Fruit fly (Drosophila melanogaster) whole organism, embryonic: Measurements from ENCODE around the gene GCC88.

Experiments used
- Adf1 ChIP-seq: fragments of 200-800 bp; sonication (Bioruptor generic); IDR thresholded peaks from 2 replicates; pipeline ENCODE4 v1.3.6; 2022; ENCODE audit warnings: missing biosample characterization, missing genetic modification characterization
- Atf-2 ChIP-seq: fragments of 200-800 bp; sonication (Bioruptor generic); optimal IDR thresholded peaks from 2 replicates; lab custom pipeline; 2016; ENCODE audit warnings: missing biosample characterization, missing genetic modification characterization
- CG12071 ChIP-seq: fragments of 200-800 bp; sonication (Bioruptor generic); optimal IDR thresholded peaks from 3 replicates; lab custom pipeline; 2018; ENCODE audit warnings: missing biosample characterization, mild to moderate bottlenecking, missing genetic modification characterization
- CG12744 ChIP-seq: fragments of 200-800 bp; sonication (Bioruptor generic); optimal IDR thresholded peaks from 2 replicates; lab custom pipeline; 2016; ENCODE audit warnings: missing biosample characterization, missing genetic modification characterization
- CG13624 ChIP-seq: fragments of 200-800 bp; sonication (Bioruptor generic); optimal IDR thresholded peaks from 2 replicates; lab custom pipeline; 2016; ENCODE audit warnings: missing biosample characterization, missing genetic modification characterization
- CG14860 ChIP-seq: fragments of 200-800 bp; sonication (Bioruptor generic); IDR thresholded peaks from 3 replicates; pipeline ENCODE4 v1.3.6; 2022; ENCODE audit warnings: missing biosample characterization, missing genetic modification characterization; ENCODE audit not compliant: partially characterized antibody
- CG1602 ChIP-seq: fragments of 200-800 bp; sonication (Bioruptor generic); optimal IDR thresholded peaks from 3 replicates; lab custom pipeline; 2016; ENCODE audit warnings: missing biosample characterization, missing genetic modification characterization
- CG1647 ChIP-seq: fragments of 200-800 bp; sonication (Bioruptor generic); optimal IDR thresholded peaks from 3 replicates; lab custom pipeline; 2016; ENCODE audit warnings: missing biosample characterization, missing genetic modification characterization
- CG17802 ChIP-seq: fragments of 200-800 bp; sonication (Bioruptor generic); optimal IDR thresholded peaks from 2 replicates; lab custom pipeline; 2018; ENCODE audit warnings: missing biosample characterization, mild to moderate bottlenecking, missing genetic modification characterization, moderate library complexity
- CG1832 ChIP-seq: fragments of 200-800 bp; sonication (Bioruptor generic); optimal IDR thresholded peaks from 2 replicates; lab custom pipeline; 2017; ENCODE audit warnings: missing biosample characterization, mild to moderate bottlenecking, missing genetic modification characterization, inconsistent platforms
- CG30431 ChIP-seq: fragments of 200-800 bp; sonication (Bioruptor generic); optimal IDR thresholded peaks from 2 replicates; lab custom pipeline; 2017; ENCODE audit warnings: missing biosample characterization, missing genetic modification characterization
- CG31388 ChIP-seq: fragments of 200-800 bp; sonication (Bioruptor generic); optimal IDR thresholded peaks from 2 replicates; lab custom pipeline; 2016; ENCODE audit warnings: missing biosample characterization, missing genetic modification characterization
- CG4820 ChIP-seq: fragments of 200-800 bp; sonication (Bioruptor generic); optimal IDR thresholded peaks from 3 replicates; lab custom pipeline; 2016; ENCODE audit warnings: missing biosample characterization, missing genetic modification characterization
- CG5180 ChIP-seq: fragments of 200-800 bp; sonication (Bioruptor generic); optimal IDR thresholded peaks from 3 replicates; lab custom pipeline; 2017; ENCODE audit warnings: missing biosample characterization, missing genetic modification characterization, mild to moderate bottlenecking, moderate library complexity, missing genetic modification reagents
- CG7839 ChIP-seq: fragments of 200-800 bp; sonication (Bioruptor generic); optimal IDR thresholded peaks from 3 replicates; lab custom pipeline; 2018; ENCODE audit warnings: missing biosample characterization, mild to moderate bottlenecking, missing genetic modification characterization, moderate library complexity
- CG8290 ChIP-seq, 3 experiments: fragments of 200-800 bp; sonication (Bioruptor generic); optimal IDR thresholded peaks; 2 replicates each; lab custom pipeline; 2016 to 2019; ENCODE audit warnings: missing biosample characterization in 3 of 3, missing genetic modification characterization in 3 of 3, mild to moderate bottlenecking in 2 of 3, moderate library complexity in 1 of 3
- E2f1 ChIP-seq: fragments of 200-800 bp; sonication (Bioruptor generic); IDR thresholded peaks from 2 replicates; pipeline ENCODE4 v1.3.6; 2022; ENCODE audit warnings: missing biosample characterization, missing genetic modification characterization
- Mad ChIP-seq: fragments of 200-800 bp; sonication (Bioruptor generic); optimal IDR thresholded peaks from 2 replicates; lab custom pipeline; 2016; ENCODE audit warnings: missing biosample characterization, missing genetic modification characterization
- Neu2 ChIP-seq: fragments of 200-800 bp; sonication (Bioruptor generic); optimal IDR thresholded peaks from 3 replicates; lab custom pipeline; 2016; ENCODE audit warnings: missing biosample characterization, missing genetic modification characterization, borderline replicate concordance
- Nf-YA ChIP-seq: fragments of 200-800 bp; sonication (Bioruptor generic); IDR thresholded peaks from 2 replicates; pipeline ENCODE4 v1.3.6; 2022; ENCODE audit warnings: missing biosample characterization, missing genetic modification characterization
- PHDP ChIP-seq: fragments of 200-800 bp; sonication (Bioruptor generic); optimal IDR thresholded peaks from 3 replicates; lab custom pipeline; 2018; ENCODE audit warnings: missing biosample characterization, mild to moderate bottlenecking, missing genetic modification characterization, moderate library complexity
- Rx ChIP-seq: fragments of 200-800 bp; sonication (Bioruptor generic); IDR thresholded peaks from 2 replicates; pipeline ENCODE4 v1.3.6; 2022; ENCODE audit warnings: missing biosample characterization, missing genetic modification characterization
- Sox102F ChIP-seq: fragments of 200-800 bp; sonication (Bioruptor generic); optimal IDR thresholded peaks from 2 replicates; lab custom pipeline; 2018; ENCODE audit warnings: missing biosample characterization, mild to moderate bottlenecking, missing genetic modification characterization, moderate library complexity
- Spps ChIP-seq: fragments of 200-800 bp; sonication (Bioruptor generic); optimal IDR thresholded peaks from 2 replicates; lab custom pipeline; 2018; ENCODE audit warnings: missing biosample characterization, mild to moderate bottlenecking, missing genetic modification characterization
- Ssrp ChIP-seq: fragments of 200-800 bp; sonication (Bioruptor generic); optimal IDR thresholded peaks from 2 replicates; lab custom pipeline; 2018; ENCODE audit warnings: missing biosample characterization, mild to moderate bottlenecking, missing genetic modification characterization, moderate library complexity
- Vsx1 ChIP-seq: fragments of 200-800 bp; sonication (Bioruptor generic); optimal IDR thresholded peaks from 2 replicates; lab custom pipeline; 2017; ENCODE audit warnings: missing biosample characterization, mild to moderate bottlenecking, missing genetic modification characterization, missing genetic modification reagents
- Xbp1 ChIP-seq: fragments of 200-800 bp; sonication (Bioruptor generic); optimal IDR thresholded peaks from 3 replicates; lab custom pipeline; 2016; ENCODE audit warnings: missing biosample characterization, mild to moderate bottlenecking, missing genetic modification characterization
- ap ChIP-seq: fragments of 200-800 bp; sonication (Bioruptor generic); IDR thresholded peaks from 2 replicates; pipeline ENCODE4 v1.3.6; 2022; ENCODE audit warnings: missing biosample characterization, missing genetic modification characterization
- bowl ChIP-seq: fragments of 200-800 bp; sonication (Bioruptor generic); IDR thresholded peaks from 2 replicates; pipeline ENCODE4 v1.3.6; 2022; ENCODE audit warnings: missing biosample characterization, missing genetic modification characterization
- cad ChIP-seq: fragments of >200 bp; optimal IDR thresholded peaks from 2 replicates; lab custom pipeline; 2017; ENCODE audit warnings: missing biosample characterization, missing genetic modification characterization
- cas ChIP-seq: fragments of 200-800 bp; sonication (Bioruptor generic); IDR thresholded peaks from 2 replicates; pipeline ENCODE4 v1.3.6; 2022; ENCODE audit warnings: missing biosample characterization, missing genetic modification characterization
- chm ChIP-seq: fragments of 200-800 bp; sonication (Bioruptor generic); IDR thresholded peaks from 2 replicates; pipeline ENCODE4 v1.3.6; 2022; ENCODE audit warnings: missing biosample characterization, missing genetic modification characterization
- dysf ChIP-seq: fragments of 200-800 bp; sonication (Bioruptor generic); IDR thresholded peaks from 3 replicates; pipeline ENCODE4 v1.3.6; 2022; ENCODE audit warnings: missing biosample characterization, missing genetic modification characterization
- gt ChIP-seq: fragments of 200-800 bp; sonication (Bioruptor generic); IDR thresholded peaks from 2 replicates; pipeline ENCODE4 v1.3.6; 2022; ENCODE audit warnings: missing biosample characterization, missing genetic modification characterization
- ken ChIP-seq: fragments of 200-800 bp; sonication (Bioruptor generic); IDR thresholded peaks from 3 replicates; pipeline ENCODE4 v1.3.6; 2022; ENCODE audit warnings: missing biosample characterization, missing genetic modification characterization
- lbe ChIP-seq: fragments of 200-800 bp; sonication (Bioruptor generic); optimal IDR thresholded peaks from 2 replicates; lab custom pipeline; 2016; ENCODE audit warnings: missing biosample characterization, mild to moderate bottlenecking, missing genetic modification characterization
- lola ChIP-seq, 3 experiments: fragments of >200 bp in 2 of 3; fragments of 200-800 bp in 1 of 3; sonication (Bioruptor generic) in 1 of 3; optimal IDR thresholded peaks; 2 replicates each; lab custom pipeline; 2017 to 2019; ENCODE audit warnings: missing biosample characterization in 3 of 3, missing genetic modification characterization in 3 of 3, mild to moderate bottlenecking in 1 of 3, moderate library complexity in 1 of 3
- luna ChIP-seq: fragments of 200-800 bp; sonication (Bioruptor generic); optimal IDR thresholded peaks from 2 replicates; lab custom pipeline; 2016; ENCODE audit warnings: missing biosample characterization, missing genetic modification characterization
- nau ChIP-seq: fragments of 200-800 bp; sonication (Bioruptor generic); optimal IDR thresholded peaks from 3 replicates; lab custom pipeline; 2017; ENCODE audit warnings: missing biosample characterization, mild to moderate bottlenecking, missing genetic modification characterization, missing genetic modification reagents
- nom ChIP-seq: fragments of 200-800 bp; sonication (Bioruptor generic); optimal IDR thresholded peaks from 2 replicates; lab custom pipeline; 2017; ENCODE audit warnings: missing biosample characterization, missing genetic modification characterization, mild to moderate bottlenecking, moderate library complexity, missing genetic modification reagents
- pan ChIP-seq, 4 experiments: fragments of >200 bp in 3 of 4; fragments of 200-800 bp in 1 of 4; sonication (Bioruptor generic) in 1 of 4; optimal IDR thresholded peaks in 3 of 4; IDR thresholded peaks in 1 of 4; 2 replicates each; pipeline versions ENCODE4 v1.3.6 to Lab custom; 2017 to 2022; ENCODE audit warnings: missing biosample characterization in 2 of 4, missing genetic modification characterization in 2 of 4, mixed read lengths in 1 of 4
- pita ChIP-seq: fragments of 200-800 bp; sonication (Bioruptor generic); optimal IDR thresholded peaks from 2 replicates; lab custom pipeline; 2017; ENCODE audit warnings: missing biosample characterization, mild to moderate bottlenecking, missing genetic modification characterization
- pros ChIP-seq: fragments of 200-800 bp; sonication (Bioruptor generic); optimal IDR thresholded peaks from 3 replicates; lab custom pipeline; 2019; ENCODE audit warnings: missing biosample characterization, mild to moderate bottlenecking, missing genetic modification characterization, moderate library complexity
- so ChIP-seq: fragments of 200-800 bp; sonication (Bioruptor generic); IDR thresholded peaks from 3 replicates; pipeline ENCODE4 v1.3.6; 2022; ENCODE audit warnings: missing biosample characterization, missing genetic modification characterization
- sob ChIP-seq: fragments of 200-800 bp; sonication (Bioruptor generic); IDR thresholded peaks from 2 replicates; pipeline ENCODE4 v1.3.6; 2022; ENCODE audit warnings: missing biosample characterization, missing genetic modification characterization
- usp ChIP-seq: fragments of >200 bp; optimal IDR thresholded peaks from 2 replicates; lab custom pipeline; 2017; ENCODE audit warnings: missing biosample characterization, missing genetic modification characterization
- zfh2 ChIP-seq: fragments of 200-800 bp; sonication (Bioruptor generic); optimal IDR thresholded peaks from 2 replicates; lab custom pipeline; 2016; ENCODE audit warnings: missing biosample characterization, missing genetic modification characterization

The GCC88 gene

dm6 chr3R:11211291-11212061 lies 18.9 kb downstream of the GCC88 start (continued):
- TF ChIP-seq cad (no peak), CG14860 (GFP tag; lab: Robert Waterston, UW) (no peak), luna (GFP tag; lab: Kevin White, UChicago) (peak; percentile 42), ken (peak; percentile 78), pan (optimal IDR thresholded peaks at IDR 0.05; lab: Kevin White, UChicago) (no peak), pan (GFP tag; optimal IDR thresholded peaks at IDR 0.05 in 1 of 2, IDR thresholded peaks at IDR 0.05 in 1 of 2) (peak in 1 of 2 experiments; percentile 75), gt (GFP tag; lab: Robert Waterston, UW) (peak; percentile 33; the same call in 1 of the 2 replicates), ap (GFP tag; lab: Robert Waterston, UW) (peak; percentile 39; the same call in 1 of the 2 replicates), CG4820 (GFP tag; lab: Kevin White, UChicago) (peak; percentile 83), zfh2 (GFP tag; lab: Kevin White, UChicago) (peak; percentile 81), Sox102F (GFP tag; lab: Kevin White, UChicago) (peak; percentile 75), CG8290 (GFP tag; optimal IDR thresholded peaks at IDR 0.05; lab: Kevin White, UChicago) (peak; percentile 62), CG8290 (tag; optimal IDR thresholded peaks at IDR 0.05; lab: Kevin White, UChicago) (peak in 1 of 2 experiments; percentile 81), CG17802 (tag; lab: Kevin White, UChicago) (peak; percentile 38), CG1602 (peak; percentile 23), nau (GFP tag; lab: Kevin White, UChicago) (peak; percentile 12), Ssrp (tag; lab: Kevin White, UChicago) (peak; percentile 62), chm (GFP tag; lab: Robert Waterston, UW) (peak; percentile 44; the same call in 1 of the 2 replicates), lola (GFP tag; optimal IDR thresholded peaks at IDR 0.05; lab: Kevin White, UChicago) (peak in 1 of 3 experiments; percentile 49), cas (GFP tag; lab: Robert Waterston, UW) (peak; percentile 44; the same call in 1 of the 2 replicates), CG30431 (peak; percentile 32), pros (GFP tag; lab: Kevin White, UChicago) (peak; percentile 34), nom (GFP tag; lab: Kevin White, UChicago) (peak; percentile 1), CG12071 (GFP tag; lab: Kevin White, UChicago) (peak; percentile 58), CG7839 (tag; lab: Kevin White, UChicago) (peak; percentile 75), CG5180 (GFP tag; lab: Kevin White, UChicago) (peak; percentile 56), Rx (GFP tag; lab: Robert Waterston, UW) (0 out of 2 replicates have a peak, but pooled peaks have one; percentile 37), Atf-2 (peak; percentile 48), CG1647 (GFP tag; lab: Kevin White, UChicago) (peak; percentile 80), pita (GFP tag; lab: Kevin White, UChicago) (no peak), E2f1 (GFP tag; lab: Robert Waterston, UW) (peak; percentile 60), CG12744 (peak; percentile 64), PHDP (peak; percentile 61), sob (peak; percentile 69), Adf1 (GFP tag; lab: Robert Waterston, UW) (peak; percentile 33; the same call in 1 of the 2 replicates), Xbp1 (GFP tag; lab: Kevin White, UChicago) (peak; percentile 82), bowl (peak; percentile 63), Nf-YA (GFP tag; lab: Robert Waterston, UW) (peak; percentile 56), CG1832 (GFP tag; lab: Kevin White, UChicago) (peak; percentile 43), Vsx1 (GFP tag; lab: Kevin White, UChicago) (peak; percentile 42), Neu2 (GFP tag; lab: Kevin White, UChicago) (no peak), Spps (tag; lab: Kevin White, UChicago) (no peak), CG13624 (GFP tag; lab: Kevin White, UChicago) (peak; percentile 79), so (GFP tag; lab: Robert Waterston, UW) (peak; percentile 64; the same call in 1 of the 3 replicates), lbe (GFP tag; lab: Kevin White, UChicago) (peak; percentile 45), CG31388 (GFP tag; lab: Kevin White, UChicago) (peak; percentile 19), Mad (GFP tag; lab: Kevin White, UChicago) (peak; percentile 65), dysf (GFP tag; lab: Robert Waterston, UW) (peak; percentile 82), usp (GFP tag; lab: Kevin White, UChicago) (no peak)
